Worm (Caenorhabditis elegans) whole organism, late embryonic: Measurements from ENCODE around the gene srg-22.

Experiments used
- fkh-6 ChIP-seq: sonication (generic microtip); optimal IDR thresholded peaks from 2 replicates; lab custom pipeline; 2016; ENCODE audit warnings: missing genetic modification characterization, missing compliant biosample characterization
- pax-1 ChIP-seq: fragments of 150-350 bp; optimal IDR thresholded peaks from 2 replicates; lab custom pipeline; 2014; ENCODE audit warnings: missing biosample characterization, missing genetic modification characterization

- TF ChIP-seq fkh-6 = no peak
- no peak for TF ChIP-seq pax-1
These were observed 31.0 kb downstream of the srg-22 start for ce11 chrII:3062222-3062621.
